Fruit fly (Drosophila melanogaster) whole organism, embryonic: ENCODE data around the gene CG8641.

Experiments
- CG17385 ChIP-seq: fragments of 200-800 bp; sonication (Bioruptor generic); optimal IDR thresholded peaks from 3 replicates; lab custom pipeline; 2018; ENCODE audit warnings: missing biosample characterization, mild to moderate bottlenecking, missing genetic modification characterization
- CG18011 ChIP-seq: fragments of 200-800 bp; sonication (Bioruptor generic); optimal IDR thresholded peaks from 2 replicates; lab custom pipeline; 2017; ENCODE audit warnings: missing biosample characterization, missing genetic modification characterization, mild to moderate bottlenecking, moderate library complexity, missing genotype
- Dll ChIP-seq: fragments of 200-800 bp; sonication (Bioruptor generic); IDR thresholded peaks from 4 replicates; pipeline ENCODE4 v1.3.6; 2022; ENCODE audit warnings: missing biosample characterization, missing genetic modification characterization; ENCODE audit not compliant: partially characterized antibody
- chif ChIP-seq, 2 experiments: fragments of 200-800 bp; sonication (Bioruptor generic); optimal IDR thresholded peaks; 3 replicates each; lab custom pipeline; 2016; ENCODE audit warnings: missing biosample characterization in 2 of 2, missing genetic modification characterization in 2 of 2
- pum ChIP-seq: fragments of 200-800 bp; sonication (Bioruptor generic); optimal IDR thresholded peaks from 2 replicates; lab custom pipeline; 2016; ENCODE audit warnings: missing biosample characterization, missing genetic modification characterization
- ranshi ChIP-seq: fragments of 200-800 bp; sonication (Bioruptor generic); IDR thresholded peaks from 2 replicates; pipeline ENCODE4 v1.3.6; 2022; ENCODE audit warnings: missing biosample characterization, missing genetic modification characterization

DNA sequence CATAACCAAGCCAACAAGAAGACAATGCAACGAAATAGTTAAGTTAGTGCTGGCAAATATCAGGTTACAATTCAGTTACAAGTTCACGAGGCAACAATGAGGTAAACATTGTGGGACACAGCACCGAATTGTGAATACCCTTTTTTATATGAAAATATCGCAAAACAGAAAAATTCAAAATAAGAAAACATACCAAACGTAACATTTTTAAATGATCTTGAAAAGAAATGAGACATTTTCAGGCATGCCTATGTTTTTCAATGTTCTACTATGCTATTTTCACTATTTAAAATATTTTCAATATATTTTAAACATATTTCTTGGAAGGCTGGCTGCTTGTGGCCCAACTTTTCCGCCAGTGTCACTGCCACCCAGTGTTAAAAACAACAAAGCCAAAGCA lies 26.7 kb upstream of the CG8641 start:
- TF ChIP-seq pum (no peak), Dll (no peak), ranshi (GFP tag; lab: Robert Waterston, UW) (no peak), CG18011 (GFP tag; lab: Kevin White, UChicago) (no peak), CG17385 (no peak), chif (GFP tag; optimal IDR thresholded peaks at IDR 0.05; lab: Kevin White, UChicago) (no peak)
